Fruit fly (Drosophila melanogaster): ENCODE results near the gene Mfe2.

Gene Mfe2

dm6 chrX:16244731-16245130 is 26.0 kb upstream of the Mfe2 start:
- no peak for TF ChIP-seq Met (GFP tag; optimal IDR thresholded peaks at IDR 0.05)
- peak; percentile 38 for TF ChIP-seq Eip78C (GFP tag)

- TF ChIP-seq topi (GFP tag; optimal IDR thresholded peaks at IDR 0.05), result peak; percentile 53
- TF ChIP-seq acj6 (GFP tag; optimal IDR thresholded peaks at IDR 0.05), result peak; percentile 60
- TF ChIP-seq Hr38 (GFP tag; optimal IDR thresholded peaks at IDR 0.05), result no peak
- peak; percentile 59 for TF ChIP-seq cyc (GFP tag; optimal IDR thresholded peaks at IDR 0.05)
- TF ChIP-seq CG10669 (GFP tag; optimal IDR thresholded peaks at IDR 0.05), result peak; percentile 65
- TF ChIP-seq Ets96B (tag; optimal IDR thresholded peaks at IDR 0.05), result peak; percentile 66
- peak; percentile 45 for TF ChIP-seq CG8632 (GFP tag; optimal IDR thresholded peaks at IDR 0.05)
- TF ChIP-seq CG10631 (GFP tag; optimal IDR thresholded peaks at IDR 0.05), result peak; percentile 50
- TF ChIP-seq fkh (GFP tag; optimal IDR thresholded peaks at IDR 0.05), result no peak
- TF ChIP-seq Blimp-1 (GFP tag; optimal IDR thresholded peaks at IDR 0.05), result no peak
- peak; percentile 61 for TF ChIP-seq Met (GFP tag; optimal IDR thresholded peaks at IDR 0.05)
- TF ChIP-seq Gug (GFP tag; IDR thresholded peaks at IDR 0.05), result no peak; the same call in 1 of the 2 replicates
- peak; percentile 9 for TF ChIP-seq Eip93F (GFP tag; optimal IDR thresholded peaks at IDR 0.05)
- peak; percentile 64 for TF ChIP-seq dsx (GFP tag; optimal IDR thresholded peaks at IDR 0.05; ENCODE audit: poor library complexity, severe bottlenecking)
- TF ChIP-seq Smox (GFP tag; optimal IDR thresholded peaks at IDR 0.05), result peak; percentile 49
- TF ChIP-seq CG11294 (GFP tag; IDR thresholded peaks at IDR 0.05), result no peak
- TF ChIP-seq ss (GFP tag; optimal IDR thresholded peaks at IDR 0.05), result peak; percentile 62 to 73
- peak; percentile 52 for TF ChIP-seq fd59A (GFP tag; optimal IDR thresholded peaks at IDR 0.05)
- peak; percentile 86 for TF ChIP-seq svp (GFP tag)
- TF ChIP-seq pdm3 (GFP tag; optimal IDR thresholded peaks at IDR 0.05), result peak; percentile 62
- TF ChIP-seq fd85E (GFP tag; optimal IDR thresholded peaks at IDR 0.05), result no peak
- peak; percentile 53 for TF ChIP-seq CG31627 (GFP tag; optimal IDR thresholded peaks at IDR 0.05)
- peak; percentile 65 for TF ChIP-seq CG3919 (GFP tag; optimal IDR thresholded peaks at IDR 0.05)
- peak; percentile 56 for TF ChIP-seq CG34406 (GFP tag; optimal IDR thresholded peaks at IDR 0.05)
- peak; percentile 60 for TF ChIP-seq CG6808 (GFP tag; optimal IDR thresholded peaks at IDR 0.05)
- TF ChIP-seq Hr4 (GFP tag; optimal IDR thresholded peaks at IDR 0.05), result peak; percentile 49
- TF ChIP-seq CG6163 (GFP tag; IDR thresholded peaks at IDR 0.05), result peak; percentile 79
- peak; percentile 38 for TF ChIP-seq CG11902 (GFP tag; optimal IDR thresholded peaks at IDR 0.05)
- peak; percentile 6 for TF ChIP-seq CG6854 (GFP tag; optimal IDR thresholded peaks at IDR 0.05)
- TF ChIP-seq Ets21C (GFP tag; optimal IDR thresholded peaks at IDR 0.05), result peak; percentile 18
- TF ChIP-seq salr (GFP tag; optimal IDR thresholded peaks at IDR 0.05), result peak in 1 of 2 experiments; percentile 6
- peak; percentile 29 for TF ChIP-seq CG11762 (GFP tag; optimal IDR thresholded peaks at IDR 0.05; ENCODE audit: insufficient read depth)
- TF ChIP-seq esn (GFP tag; optimal IDR thresholded peaks at IDR 0.05), result peak; percentile 64
- peak; percentile 62 for TF ChIP-seq OdsH (GFP tag; optimal IDR thresholded peaks at IDR 0.05)
- TF ChIP-seq CG16779 (tag; optimal IDR thresholded peaks at IDR 0.05), result no peak
- peak; percentile 29 for TF ChIP-seq net (GFP tag; optimal IDR thresholded peaks at IDR 0.05)
- TF ChIP-seq eg (GFP tag; IDR thresholded peaks at IDR 0.05), result peak; percentile 42; the same call in 2 of the 3 replicates
- peak; percentile 90 for TF ChIP-seq Eip78C (GFP tag)
- peak; percentile 55 for TF ChIP-seq CG32006 (GFP tag; optimal IDR thresholded peaks at IDR 0.05)
- TF ChIP-seq CG1621 (tag; optimal IDR thresholded peaks at IDR 0.05), result peak; percentile 55
- TF ChIP-seq vri (GFP tag; optimal IDR thresholded peaks at IDR 0.05), result peak; percentile 26
- TF ChIP-seq CG9139 (GFP tag; optimal IDR thresholded peaks at IDR 0.05), result peak; percentile 27
- no peak for TF ChIP-seq dac (GFP tag; optimal IDR thresholded peaks at IDR 0.05)
- TF ChIP-seq CG6276 (GFP tag; optimal IDR thresholded peaks at IDR 0.05), result no peak
- TF ChIP-seq achi (GFP tag; optimal IDR thresholded peaks at IDR 0.05), result peak; percentile 60
- TF ChIP-seq CG6792 (GFP tag; optimal IDR thresholded peaks at IDR 0.05), result peak; percentile 59
- TF ChIP-seq Lpt (GFP tag; optimal IDR thresholded peaks at IDR 0.05), result no peak
- peak; percentile 58 for TF ChIP-seq spab (GFP tag; optimal IDR thresholded peaks at IDR 0.05)
- TF ChIP-seq Hr39 (GFP tag; optimal IDR thresholded peaks at IDR 0.05), result peak; percentile 53
- TF ChIP-seq Sox102F (GFP tag; optimal IDR thresholded peaks at IDR 0.05), result peak; percentile 60
Observed at dm6 chrX:16263415-16263814, 7.3 kb upstream of the Mfe2 start.
